Worm (Caenorhabditis elegans) whole organism, L1 larva: ENCODE data around the gene C44C10.5.

Source experiments
- elt-2 ChIP-seq: sonication (generic microtip); optimal IDR thresholded peaks from 2 replicates; lab custom pipeline; 2016; ENCODE audit warnings: missing genetic modification characterization, mild to moderate bottlenecking, inconsistent platforms, missing compliant biosample characterization, missing genetic modification reagents
- fos-1 ChIP-seq: fragments of 150-350 bp; optimal IDR thresholded peaks from 2 replicates; lab custom pipeline; 2014; ENCODE audit warnings: missing biosample characterization, missing genetic modification characterization
- isw-1 ChIP-seq: fragments of 200-800 bp; sonication (Bioruptor generic); IDR thresholded peaks from 2 replicates; pipeline ENCODE4 v1.3.6; 2022; ENCODE audit warnings: missing genetic modification characterization, missing compliant biosample characterization
- nhr-11 ChIP-seq: fragments of 150-350 bp; optimal IDR thresholded peaks from 2 replicates; lab custom pipeline; 2014; ENCODE audit warnings: missing biosample characterization, missing genetic modification characterization

ce11 chrX:11718751-11719150 lies 28.4 kb downstream of the C44C10.5 start:
- TF ChIP-seq fos-1 (tag; lab: Kevin White, UChicago) (no peak), isw-1 (no peak), nhr-11 (tag; lab: Kevin White, UChicago) (no peak), elt-2 (tag; lab: Kevin White, UChicago) (no peak)
